Worm (Caenorhabditis elegans) whole organism, midembryonic: Measurements from ENCODE around the gene cdk-1.

ENCODE experiments used
- T22C8.4 ChIP-seq: fragments of 200-800 bp; sonication (Bioruptor generic); IDR thresholded peaks from 2 replicates; pipeline ENCODE4 v1.3.6; 2022; ENCODE audit warnings: missing genetic modification characterization, missing compliant biosample characterization
- cog-1 ChIP-seq: sonication (generic microtip); optimal IDR thresholded peaks from 2 replicates; lab custom pipeline; 2016; ENCODE audit warnings: missing genetic modification characterization, missing compliant biosample characterization
- flt-1 ChIP-seq: fragments of 200-800 bp; sonication (Bioruptor generic); IDR thresholded peaks from 2 replicates; pipeline ENCODE4 v1.3.6; 2022; ENCODE audit warnings: missing genetic modification characterization, missing compliant biosample characterization
- klf-2 ChIP-seq: fragments of 200-800 bp; sonication (Bioruptor generic); conservative IDR thresholded peaks from 2 replicates; pipeline ENCODE4 v1.3.6; 2022; ENCODE audit warnings: missing genetic modification reagents, missing genetic modification characterization, missing compliant biosample characterization
- med-1 ChIP-seq: sonication (generic microtip); optimal IDR thresholded peaks from 2 replicates; lab custom pipeline; 2017; ENCODE audit warnings: missing genetic modification characterization, mild to moderate bottlenecking, missing compliant biosample characterization, antibody characterized with exemption, missing genetic modification reagents; ENCODE audit not compliant: insufficient read depth
- ref-1 ChIP-seq: fragments of 200-800 bp; sonication (Bioruptor generic); conservative IDR thresholded peaks from 2 replicates; pipeline ENCODE4 v1.3.6; 2022; ENCODE audit warnings: missing genetic modification reagents, missing genetic modification characterization, missing compliant biosample characterization
- tab-1 ChIP-seq: fragments of 200-800 bp; sonication (Bioruptor generic); IDR thresholded peaks from 2 replicates; pipeline ENCODE4 v1.3.6; 2022; ENCODE audit warnings: missing genetic modification characterization, missing compliant biosample characterization
- ztf-23 ChIP-seq: fragments of 200-800 bp; sonication (Bioruptor generic); IDR thresholded peaks from 2 replicates; pipeline ENCODE4 v1.3.6; 2022; ENCODE audit warnings: missing genetic modification reagents, missing genetic modification characterization, missing compliant biosample characterization
- ztf-29 ChIP-seq: fragments of 200-800 bp; sonication (Bioruptor generic); IDR thresholded peaks from 2 replicates; pipeline ENCODE4 v1.3.6; 2022; ENCODE audit warnings: missing genetic modification reagents, missing genetic modification characterization, missing compliant biosample characterization

cdk-1 gene

ce11 chrIII:9764718-9765117 lies 17.4 kb downstream of the cdk-1 start:
- no peak for TF ChIP-seq klf-2
- 0 out of 2 replicates have a peak, but pooled peaks have one; percentile 59 for TF ChIP-seq tab-1 (GFP tag; lab: Robert Waterston, UW)

ce11 chrIII:9765465-9765900 lies 18.2 kb downstream of the cdk-1 start:
- TF ChIP-seq ztf-23 (GFP tag; lab: Robert Waterston, UW) (peak; percentile 83), ref-1 (GFP tag; lab: Robert Waterston, UW) (peak; percentile 60; the same call in 1 of the 2 replicates), T22C8.4 (GFP tag; lab: Robert Waterston, UW) (peak; percentile 28), tab-1 (GFP tag; lab: Robert Waterston, UW) (peak; percentile 77), klf-2 (peak; percentile 56; the same call in 1 of the 2 replicates), med-1 (no peak), ztf-29 (GFP tag; lab: Robert Waterston, UW) (peak; percentile 64), cog-1 (tag; lab: Kevin White, UChicago) (peak; percentile 97), flt-1 (peak; percentile 96)

- TF ChIP-seq ztf-29 (GFP tag; lab: Robert Waterston, UW) (no peak), med-1 (no peak), flt-1 (no peak), tab-1 (GFP tag; lab: Robert Waterston, UW) (no peak), ztf-23 (GFP tag; lab: Robert Waterston, UW) (peak; percentile 16; the same call in 1 of the 2 replicates), T22C8.4 (GFP tag; lab: Robert Waterston, UW) (peak; percentile 88), ref-1 (GFP tag; lab: Robert Waterston, UW) (no peak), klf-2 (no peak)
Observed at ce11 chrIII:9766175-9766574, 18.9 kb downstream of the cdk-1 start, which contains the start of gene cbp-1. Gene cbp-1 (plus strand): TSS chrIII:9766509.

- TF ChIP-seq flt-1 (0 out of 2 replicates have a peak, but pooled peaks have one; percentile 59), klf-2 (no peak)
Observed at ce11 chrIII:9767095-9767494, 19.8 kb downstream of the cdk-1 start.

DNA sequence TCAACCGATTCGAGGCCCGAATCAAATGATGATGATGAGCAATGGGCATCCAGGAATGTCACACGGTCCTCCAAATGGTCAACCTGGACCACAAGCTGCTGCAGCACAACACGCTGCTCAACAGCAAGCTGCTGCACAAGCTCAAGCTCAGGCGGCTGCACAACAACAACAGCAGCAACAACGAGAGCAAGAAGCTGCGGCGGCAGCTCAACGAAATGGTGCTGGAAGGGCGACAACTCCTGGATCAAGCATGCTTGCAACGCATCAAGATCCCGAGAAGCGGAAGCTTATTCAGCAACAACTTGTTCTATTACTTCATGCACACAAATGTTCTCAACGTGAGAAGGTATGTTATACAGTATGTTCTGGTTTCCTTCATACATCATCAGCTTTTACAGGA lies 20.8 kb downstream of the cdk-1 start:
- no peak for TF ChIP-seq klf-2
- 0 out of 2 replicates have a peak, but pooled peaks have one; percentile 50 for TF ChIP-seq flt-1
- TF ChIP-seq T22C8.4 (GFP tag; lab: Robert Waterston, UW): no peak
- TF ChIP-seq ztf-23 (GFP tag; lab: Robert Waterston, UW): no peak

DNA sequence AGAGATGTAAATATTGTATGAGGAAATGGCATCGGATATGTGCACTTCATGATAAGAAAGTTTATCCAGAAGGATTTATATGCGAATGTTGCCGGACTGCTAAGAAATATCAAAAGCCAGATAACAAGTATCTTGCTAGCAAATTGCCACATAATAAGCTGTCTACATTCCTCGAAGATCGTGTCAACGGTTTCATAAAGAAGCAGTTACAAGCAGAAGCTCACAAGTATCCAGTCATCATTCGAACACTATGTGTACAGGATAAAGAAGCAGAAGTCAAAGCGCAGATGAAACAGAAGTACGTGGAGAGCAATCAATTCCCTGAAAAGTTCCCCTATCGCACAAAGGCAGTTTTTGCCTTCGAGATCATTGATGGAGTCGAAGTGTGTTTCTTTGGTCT lies 23.3 kb downstream of the cdk-1 start:
- no peak for TF ChIP-seq ref-1 (GFP tag; lab: Robert Waterston, UW)
- no peak for TF ChIP-seq T22C8.4 (GFP tag; lab: Robert Waterston, UW)
- TF ChIP-seq med-1: no peak

- TF ChIP-seq T22C8.4 (GFP tag; lab: Robert Waterston, UW) (no peak), cog-1 (tag; lab: Kevin White, UChicago) (no peak), flt-1 (no peak), tab-1 (GFP tag; lab: Robert Waterston, UW) (no peak), ztf-29 (GFP tag; lab: Robert Waterston, UW) (no peak), ztf-23 (GFP tag; lab: Robert Waterston, UW) (no peak), ref-1 (GFP tag; lab: Robert Waterston, UW) (no peak)
Observed at ce11 chrIII:9772394-9772793, 25.1 kb downstream of the cdk-1 start.

DNA sequence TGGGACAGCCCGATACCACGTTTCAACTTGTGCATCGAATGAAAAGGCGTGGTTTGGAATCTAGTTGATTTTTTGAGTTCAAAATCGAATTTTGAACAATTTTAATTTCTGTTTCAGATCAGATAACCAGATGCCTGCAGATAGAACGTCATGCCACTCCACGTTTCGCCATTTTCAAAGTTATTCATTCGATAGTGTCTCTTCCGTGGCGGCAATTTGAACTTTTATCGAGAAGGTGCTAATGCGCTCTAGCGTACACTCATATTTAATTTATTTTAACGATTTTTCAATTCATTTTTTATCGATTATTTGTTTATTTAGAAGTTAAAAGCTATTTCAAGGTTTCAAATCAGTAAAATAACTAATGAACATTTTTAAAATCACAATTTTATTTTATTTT lies 28.6 kb downstream of the cdk-1 start:
- no peak for TF ChIP-seq T22C8.4 (GFP tag; lab: Robert Waterston, UW)
- no peak for TF ChIP-seq med-1
- no peak for TF ChIP-seq ztf-23 (GFP tag; lab: Robert Waterston, UW)
- TF ChIP-seq klf-2: no peak
- no peak for TF ChIP-seq flt-1
- TF ChIP-seq ref-1 (GFP tag; lab: Robert Waterston, UW): no peak

ce11 chrIII:9776323-9776722 lies 29.1 kb downstream of the cdk-1 start, which contains the start of gene usp-46:
Gene usp-46 (plus strand): TSS chrIII:9776623.
- TF ChIP-seq flt-1 (0 out of 2 replicates have a peak, but pooled peaks have one; percentile 39), med-1 (no peak)

- no peak for TF ChIP-seq T22C8.4 (GFP tag; lab: Robert Waterston, UW)
- no peak for TF ChIP-seq ztf-23 (GFP tag; lab: Robert Waterston, UW)
- TF ChIP-seq flt-1: no peak
- no peak for TF ChIP-seq ztf-29 (GFP tag; lab: Robert Waterston, UW)
- no peak for TF ChIP-seq med-1
- TF ChIP-seq tab-1 (GFP tag; lab: Robert Waterston, UW): no peak
- TF ChIP-seq cog-1 (tag; lab: Kevin White, UChicago): no peak
- TF ChIP-seq ref-1 (GFP tag; lab: Robert Waterston, UW): no peak
- no peak for TF ChIP-seq klf-2
Observed at ce11 chrIII:9779080-9779479, 31.8 kb downstream of the cdk-1 start.

ce11 chrIII:9780254-9780653 lies 33.0 kb downstream of the cdk-1 start, which contains the start of gene sqv-3:
Gene sqv-3 (minus strand): TSS chrIII:9780354.
- no peak for TF ChIP-seq med-1
- no peak for TF ChIP-seq ref-1 (GFP tag; lab: Robert Waterston, UW)
- no peak for TF ChIP-seq T22C8.4 (GFP tag; lab: Robert Waterston, UW)
- TF ChIP-seq flt-1: no peak
